Worm (Caenorhabditis elegans): ENCODE measurements around the gene srh-214.
A peak's percentile ranks its signal among the peaks of the same experiment; 100 is the strongest.

srh-214 gene

ce11 chrV:16778540-16779280, 50.8 kb downstream of the srh-214 start (continued):
- TF ChIP-seq blmp-1 (tag; optimal IDR thresholded peaks at IDR 0.05) (peak; percentile 53), pax-3 (tag; optimal IDR thresholded peaks at IDR 0.05) (no peak), ztf-4 (tag; optimal IDR thresholded peaks at IDR 0.05) (no peak), C04F5.9 (tag; optimal IDR thresholded peaks at IDR 0.05) (no peak), tlp-1 (tag; optimal IDR thresholded peaks at IDR 0.05) (no peak), mep-1 (tag; optimal IDR thresholded peaks at IDR 0.05) (no peak), sptf-1 (tag; optimal IDR thresholded peaks at IDR 0.05) (no peak), lin-39 (tag; optimal IDR thresholded peaks at IDR 0.05) (no peak), lin-14 (GFP tag; optimal IDR thresholded peaks at IDR 0.05) (peak; percentile 79), Y116A8C.19 (tag; optimal IDR thresholded peaks at IDR 0.05; ENCODE audit: borderline replicate concordance) (no peak), nhr-20 (tag; optimal IDR thresholded peaks at IDR 0.05) (peak; percentile 77), lin-13 (GFP tag; optimal IDR thresholded peaks at IDR 0.05) (no peak), nhr-71 (tag; optimal IDR thresholded peaks at IDR 0.05) (peak; percentile 67), jun-1 (tag; optimal IDR thresholded peaks at IDR 0.05) (no peak), efl-3 (GFP tag; optimal IDR thresholded peaks at IDR 0.05) (no peak), nhr-90 (tag; optimal IDR thresholded peaks at IDR 0.05; ENCODE audit: poor library complexity) (peak; percentile 43), vab-15 (tag; optimal IDR thresholded peaks at IDR 0.05) (no peak), isw-1 (GFP tag; IDR thresholded peaks at IDR 0.05) (no peak), unc-62 (GFP tag; optimal IDR thresholded peaks at IDR 0.05) (no peak), xbp-1 (tag; optimal IDR thresholded peaks at IDR 0.05) (no peak), hlh-4 (tag; optimal IDR thresholded peaks at IDR 0.05) (no peak), grh-1 (GFP tag; IDR thresholded peaks at IDR 0.05) (no peak; the same call in 1 of the 2 replicates), elt-3 (tag; optimal IDR thresholded peaks at IDR 0.05) (peak in 5 of 6 experiments; percentile 11 to 70 (median 59)), pqm-1 (tag; optimal IDR thresholded peaks at IDR 0.05) (no peak), ets-5 (GFP tag; IDR thresholded peaks at IDR 0.05) (no peak), lin-35 (GFP tag; optimal IDR thresholded peaks at IDR 0.05) (no peak), skn-1 (tag; optimal IDR thresholded peaks at IDR 0.05) (no peak), zag-1 (tag; optimal IDR thresholded peaks at IDR 0.05) (no peak), aly-2 (tag; optimal IDR thresholded peaks at IDR 0.05) (no peak), ceh-88 (GFP tag; IDR thresholded peaks at IDR 0.05) (no peak), C34B4.2 (tag; optimal IDR thresholded peaks at IDR 0.05) (no peak), lir-3 (tag; optimal IDR thresholded peaks at IDR 0.05; ENCODE audit: poor library complexity) (no peak), tbx-2 (tag; optimal IDR thresholded peaks at IDR 0.05) (peak; percentile 4), lin-15B (tag; optimal IDR thresholded peaks at IDR 0.05) (no peak), nhr-77 (tag; optimal IDR thresholded peaks at IDR 0.05) (no peak), ama-1 (optimal IDR thresholded peaks at IDR 0.05) (no peak), unc-98 (GFP tag; IDR thresholded peaks at IDR 0.05) (no peak)
